Worm (Caenorhabditis elegans) whole organism, L2 larva: ENCODE measurements around the gene wrt-7.

Source experiments
- F13H6.1 ChIP-seq: sonication (generic microtip); optimal IDR thresholded peaks from 2 replicates; lab custom pipeline; 2016; ENCODE audit warnings: missing genetic modification characterization, missing compliant biosample characterization
- elt-3 ChIP-seq: sonication (generic microtip); optimal IDR thresholded peaks from 2 replicates; lab custom pipeline; 2017; ENCODE audit warnings: missing biosample characterization, missing genetic modification characterization
- gmeb-1 ChIP-seq: fragments of 150-350 bp; optimal IDR thresholded peaks from 2 replicates; lab custom pipeline; 2014; ENCODE audit warnings: missing biosample characterization, missing genetic modification characterization
- lin-39 ChIP-seq: fragments of 150-350 bp; optimal IDR thresholded peaks from 2 replicates; lab custom pipeline; 2014; ENCODE audit warnings: missing biosample characterization, missing genetic modification reagents, missing genetic modification characterization
- mdl-1 ChIP-seq, 2 experiments: fragments of 150-350 bp in 1 of 2; sonication (generic microtip) in 1 of 2; optimal IDR thresholded peaks; 2 replicates each; lab custom pipeline; 2017; ENCODE audit warnings: missing biosample characterization in 2 of 2, missing genetic modification characterization in 2 of 2
- nhr-237 ChIP-seq: fragments of 150-350 bp; optimal IDR thresholded peaks from 2 replicates; lab custom pipeline; 2014; ENCODE audit warnings: missing biosample characterization, missing genetic modification characterization
- unc-62 ChIP-seq: fragments of 150-350 bp; optimal IDR thresholded peaks from 2 replicates; lab custom pipeline; 2014; ENCODE audit warnings: missing biosample characterization, missing genetic modification reagents, missing genetic modification characterization
- ztf-11 ChIP-seq: sonication (generic microtip); optimal IDR thresholded peaks from 2 replicates; lab custom pipeline; 2017; ENCODE audit warnings: missing biosample characterization, missing genetic modification characterization

- no peak for TF ChIP-seq ztf-11
- TF ChIP-seq lin-39 (tag; lab: Kevin White, UChicago), result no peak
- TF ChIP-seq mdl-1 (tag; optimal IDR thresholded peaks at IDR 0.05; lab: Kevin White, UChicago), result no peak
- TF ChIP-seq elt-3, result no peak
- TF ChIP-seq F13H6.1, result no peak
- TF ChIP-seq unc-62 (GFP tag; lab: Kevin White, UChicago), result no peak
- no peak for TF ChIP-seq nhr-237
- TF ChIP-seq gmeb-1 (tag; lab: Kevin White, UChicago), result no peak
These were observed 32.4 kb upstream of the wrt-7 start, which contains the start of gene nhr-269 for ce11 chrV:15369707-15370106.
